Fruit fly (Drosophila melanogaster) whole organism, embryonic: ENCODE data around the gene sxe2.
A peak's percentile ranks its signal among the peaks of the same experiment; 100 is the strongest.

Source experiments
- ATbp ChIP-seq: fragments of 200-800 bp; sonication (Bioruptor generic); optimal IDR thresholded peaks from 2 replicates; lab custom pipeline; 2017; ENCODE audit warnings: missing biosample characterization, mild to moderate bottlenecking, missing genetic modification characterization, missing genetic modification reagents
- Abd-B ChIP-seq: fragments of 200-800 bp; sonication (Bioruptor generic); optimal IDR thresholded peaks from 2 replicates; lab custom pipeline; 2018; ENCODE audit warnings: missing biosample characterization, mild to moderate bottlenecking, missing genetic modification characterization, moderate library complexity
- CG1024 ChIP-seq: fragments of 200-800 bp; sonication (Bioruptor generic); IDR thresholded peaks from 2 replicates; pipeline ENCODE4 v1.3.6; 2022; ENCODE audit warnings: missing biosample characterization, missing genetic modification characterization
- CG12659 ChIP-seq: fragments of 200-800 bp; sonication (Bioruptor generic); optimal IDR thresholded peaks from 3 replicates; lab custom pipeline; 2017; ENCODE audit warnings: mild to moderate bottlenecking, missing biosample characterization, missing genetic modification reagents, missing genetic modification characterization
- CG14014 ChIP-seq: fragments of 200-800 bp; sonication (Bioruptor generic); IDR thresholded peaks from 2 replicates; pipeline ENCODE4 v1.3.6; 2022; ENCODE audit warnings: missing biosample characterization, missing genetic modification characterization
- CG15479 ChIP-seq: fragments of 200-800 bp; sonication (Bioruptor generic); optimal IDR thresholded peaks from 3 replicates; lab custom pipeline; 2019; ENCODE audit warnings: missing biosample characterization, mild to moderate bottlenecking, missing genetic modification characterization, moderate library complexity
- CG17385 ChIP-seq: fragments of 200-800 bp; sonication (Bioruptor generic); optimal IDR thresholded peaks from 3 replicates; lab custom pipeline; 2018; ENCODE audit warnings: missing biosample characterization, mild to moderate bottlenecking, missing genetic modification characterization
- CG2116 ChIP-seq: fragments of 200-800 bp; sonication (Bioruptor generic); optimal IDR thresholded peaks from 3 replicates; lab custom pipeline; 2018; ENCODE audit warnings: missing biosample characterization, mild to moderate bottlenecking, missing genetic modification characterization
- CG30020 ChIP-seq: fragments of 200-800 bp; optimal IDR thresholded peaks from 2 replicates; lab custom pipeline; 2019; ENCODE audit warnings: missing biosample characterization, mild to moderate bottlenecking, missing genetic modification characterization, moderate library complexity
- CG30431 ChIP-seq: fragments of 200-800 bp; sonication (Bioruptor generic); optimal IDR thresholded peaks from 2 replicates; lab custom pipeline; 2017; ENCODE audit warnings: missing biosample characterization, missing genetic modification characterization
- CG31224 ChIP-seq: fragments of 200-800 bp; sonication (Bioruptor generic); IDR thresholded peaks from 2 replicates; pipeline ENCODE4 v1.3.6; 2022; ENCODE audit warnings: missing biosample characterization, missing genetic modification characterization
- CG31365 ChIP-seq: fragments of 200-800 bp; sonication (Bioruptor generic); optimal IDR thresholded peaks from 2 replicates; lab custom pipeline; 2018; ENCODE audit warnings: missing biosample characterization, mild to moderate bottlenecking, missing genetic modification characterization
- CG4617 ChIP-seq: fragments of 200-800 bp; sonication (Bioruptor generic); optimal IDR thresholded peaks from 3 replicates; lab custom pipeline; 2016; ENCODE audit warnings: missing biosample characterization, missing genetic modification characterization, borderline replicate concordance
- CG6254 ChIP-seq: fragments of 200-800 bp; sonication (Bioruptor generic); optimal IDR thresholded peaks from 3 replicates; lab custom pipeline; 2017; ENCODE audit warnings: mild to moderate bottlenecking, missing biosample characterization, missing genetic modification reagents, missing genetic modification characterization
- CG6683 ChIP-seq: fragments of 200-800 bp; sonication (Bioruptor generic); optimal IDR thresholded peaks from 2 replicates; lab custom pipeline; 2017; ENCODE audit warnings: missing biosample characterization, mild to moderate bottlenecking, missing genetic modification characterization, missing genetic modification reagents
- CG7839 ChIP-seq: fragments of 200-800 bp; sonication (Bioruptor generic); optimal IDR thresholded peaks from 3 replicates; lab custom pipeline; 2018; ENCODE audit warnings: missing biosample characterization, mild to moderate bottlenecking, missing genetic modification characterization, moderate library complexity
- CG8388 ChIP-seq: fragments of 200-800 bp; sonication (Bioruptor generic); optimal IDR thresholded peaks from 2 replicates; lab custom pipeline; 2019; ENCODE audit warnings: missing biosample characterization, mild to moderate bottlenecking, missing genetic modification characterization, moderate library complexity
- CG8944 ChIP-seq: fragments of 200-800 bp; sonication (Bioruptor generic); optimal IDR thresholded peaks from 3 replicates; lab custom pipeline; 2016; ENCODE audit warnings: missing biosample characterization, missing genetic modification characterization
- CG9817 ChIP-seq: fragments of 200-800 bp; sonication (Bioruptor generic); optimal IDR thresholded peaks from 2 replicates; lab custom pipeline; 2018; ENCODE audit warnings: missing biosample characterization, mild to moderate bottlenecking, missing genetic modification characterization, moderate library complexity
- CG9932 ChIP-seq: fragments of 200-800 bp; sonication (Bioruptor generic); IDR thresholded peaks from 2 replicates; pipeline ENCODE4 v1.3.6; 2022; ENCODE audit warnings: missing biosample characterization, missing genetic modification characterization
- CrebB ChIP-seq: fragments of 200-800 bp; sonication (Bioruptor generic); optimal IDR thresholded peaks from 3 replicates; lab custom pipeline; 2018; ENCODE audit warnings: missing biosample characterization, mild to moderate bottlenecking, missing genetic modification characterization
- Gsc ChIP-seq: fragments of 200-800 bp; sonication (Bioruptor generic); IDR thresholded peaks from 2 replicates; pipeline ENCODE4 v1.3.6; 2022; ENCODE audit warnings: missing biosample characterization, missing genetic modification characterization
- HLH3B ChIP-seq: fragments of 200-800 bp; sonication (Bioruptor generic); IDR thresholded peaks from 2 replicates; pipeline ENCODE4 v1.3.6; 2022; ENCODE audit warnings: missing biosample characterization, missing genetic modification characterization
- HLHmδ ChIP-seq: fragments of 200-800 bp; sonication (Bioruptor generic); optimal IDR thresholded peaks from 2 replicates; lab custom pipeline; 2018; ENCODE audit warnings: missing biosample characterization, mild to moderate bottlenecking, missing genetic modification characterization, moderate library complexity
- Max ChIP-seq: fragments of 200-800 bp; sonication (Bioruptor generic); optimal IDR thresholded peaks from 2 replicates; lab custom pipeline; 2016; ENCODE audit warnings: missing biosample characterization, mild to moderate bottlenecking, missing genetic modification characterization
- Meics ChIP-seq: fragments of 200-800 bp; sonication (Bioruptor generic); optimal IDR thresholded peaks from 2 replicates; lab custom pipeline; 2017; ENCODE audit warnings: missing biosample characterization, mild to moderate bottlenecking, missing genetic modification characterization
- Mes4 ChIP-seq: fragments of 200-800 bp; sonication (Bioruptor generic); optimal IDR thresholded peaks from 2 replicates; lab custom pipeline; 2016; ENCODE audit warnings: missing biosample characterization, missing genetic modification characterization
- NC2α ChIP-seq: fragments of 200-800 bp; sonication (Bioruptor generic); optimal IDR thresholded peaks from 2 replicates; lab custom pipeline; 2016; ENCODE audit warnings: missing biosample characterization, missing genetic modification characterization
- NfI ChIP-seq: fragments of 200-800 bp; sonication (Bioruptor generic); optimal IDR thresholded peaks from 3 replicates; lab custom pipeline; 2018; ENCODE audit warnings: missing biosample characterization, mild to moderate bottlenecking, missing genetic modification characterization, moderate library complexity
- Six4 ChIP-seq: fragments of 200-800 bp; sonication (Bioruptor generic); optimal IDR thresholded peaks from 2 replicates; lab custom pipeline; 2016; ENCODE audit warnings: missing biosample characterization, missing genetic modification characterization
- Vsx1 ChIP-seq: fragments of 200-800 bp; sonication (Bioruptor generic); optimal IDR thresholded peaks from 2 replicates; lab custom pipeline; 2017; ENCODE audit warnings: missing biosample characterization, mild to moderate bottlenecking, missing genetic modification characterization, missing genetic modification reagents
- YL-1 ChIP-seq: fragments of 200-800 bp; sonication (Bioruptor generic); optimal IDR thresholded peaks from 3 replicates; lab custom pipeline; 2017; ENCODE audit warnings: missing biosample characterization, mild to moderate bottlenecking, missing genetic modification characterization
- ase ChIP-seq: fragments of 200-800 bp; sonication (Bioruptor generic); IDR thresholded peaks from 3 replicates; pipeline ENCODE4 v1.3.6; 2022; ENCODE audit warnings: missing biosample characterization, missing genetic modification characterization
- bab2 ChIP-seq: fragments of 200-800 bp; sonication (Bioruptor generic); optimal IDR thresholded peaks from 2 replicates; lab custom pipeline; 2016; ENCODE audit warnings: missing biosample characterization, missing genetic modification characterization
- br ChIP-seq: fragments of >200 bp; optimal IDR thresholded peaks from 2 replicates; lab custom pipeline; 2017
- bsh ChIP-seq, 2 experiments: fragments of 200-800 bp; sonication (Bioruptor generic); optimal IDR thresholded peaks; 2 replicates each; lab custom pipeline; 2017 to 2018; ENCODE audit warnings: mild to moderate bottlenecking in 2 of 2, missing biosample characterization in 2 of 2, missing genetic modification characterization in 2 of 2, moderate library complexity in 1 of 2
- chif ChIP-seq, 2 experiments: fragments of 200-800 bp; sonication (Bioruptor generic); optimal IDR thresholded peaks; 3 replicates each; lab custom pipeline; 2016; ENCODE audit warnings: missing biosample characterization in 2 of 2, missing genetic modification characterization in 2 of 2
- cwo ChIP-seq: fragments of 200-800 bp; sonication (Bioruptor generic); optimal IDR thresholded peaks from 3 replicates; lab custom pipeline; 2017; ENCODE audit warnings: missing biosample characterization, missing genetic modification characterization, mild to moderate bottlenecking, moderate library complexity, missing genetic modification reagents
- dpn ChIP-seq, 2 experiments: fragments of 200-800 bp; sonication (Bioruptor generic); optimal IDR thresholded peaks; 3 replicates each; lab custom pipeline; 2016; ENCODE audit warnings: missing biosample characterization in 2 of 2, missing genetic modification characterization in 2 of 2
- fd96Cb ChIP-seq: fragments of 200-800 bp; sonication (Bioruptor generic); optimal IDR thresholded peaks from 2 replicates; lab custom pipeline; 2018; ENCODE audit warnings: missing biosample characterization, mild to moderate bottlenecking, missing genetic modification characterization, moderate library complexity
- gem ChIP-seq: fragments of 200-800 bp; sonication (Bioruptor generic); optimal IDR thresholded peaks from 2 replicates; lab custom pipeline; 2019; ENCODE audit warnings: missing biosample characterization, mild to moderate bottlenecking, missing genetic modification characterization, moderate library complexity
- gsb-n ChIP-seq: fragments of 200-800 bp; sonication (Bioruptor generic); optimal IDR thresholded peaks from 3 replicates; lab custom pipeline; 2018; ENCODE audit warnings: missing biosample characterization, mild to moderate bottlenecking, missing genetic modification characterization
- jumu ChIP-seq: fragments of 200-800 bp; sonication (Bioruptor generic); optimal IDR thresholded peaks from 3 replicates; lab custom pipeline; 2016; ENCODE audit warnings: missing biosample characterization, missing genetic modification characterization
- lab ChIP-seq: fragments of 200-800 bp; sonication (Bioruptor generic); optimal IDR thresholded peaks from 3 replicates; lab custom pipeline; 2017; ENCODE audit warnings: missing biosample characterization, missing genetic modification characterization, mild to moderate bottlenecking, moderate library complexity, missing genetic modification reagents
- mam ChIP-seq: fragments of 200-800 bp; sonication (Bioruptor generic); optimal IDR thresholded peaks from 3 replicates; lab custom pipeline; 2016; ENCODE audit warnings: missing biosample characterization, missing genetic modification characterization
- pfk ChIP-seq: fragments of 200-800 bp; sonication (Bioruptor generic); optimal IDR thresholded peaks from 2 replicates; lab custom pipeline; 2018; ENCODE audit warnings: missing biosample characterization, mild to moderate bottlenecking, missing genetic modification characterization, moderate library complexity
- tll ChIP-seq, 2 experiments: fragments of 200-800 bp in 1 of 2; fragments of >200 bp in 1 of 2; sonication (Bioruptor generic) in 1 of 2; optimal IDR thresholded peaks; 2 replicates each; lab custom pipeline; 2017 to 2019; ENCODE audit warnings: missing biosample characterization in 2 of 2, missing genetic modification characterization in 2 of 2, mild to moderate bottlenecking in 1 of 2, moderate library complexity in 1 of 2
- wdn ChIP-seq: fragments of 200-800 bp; sonication (Bioruptor generic); IDR thresholded peaks from 2 replicates; pipeline ENCODE4 v1.3.6; 2022; ENCODE audit warnings: missing biosample characterization, missing genetic modification characterization

sxe2 gene

dm6 chr3R:16094011-16094729 is 10.5 kb downstream of the sxe2 start (continued):
- TF ChIP-seq CG9817 (tag; lab: Kevin White, UChicago) (peak; percentile 14), CG31224 (GFP tag; lab: Robert Waterston, UW) (no peak), gem (tag; lab: Kevin White, UChicago) (peak; percentile 92), CG17385 (peak; percentile 74), lab (GFP tag; lab: Kevin White, UChicago) (peak; percentile 43), dpn (GFP tag; optimal IDR thresholded peaks at IDR 0.05; lab: Kevin White, UChicago) (peak in 1 of 2 experiments; percentile 69), bsh (GFP tag; optimal IDR thresholded peaks at IDR 0.05; lab: Kevin White, UChicago) (peak; percentile 85 to 86), br (no peak), CG2116 (GFP tag; lab: Kevin White, UChicago) (peak; percentile 38), Meics (peak; percentile 51), CrebB (tag; lab: Kevin White, UChicago) (no peak), Mes4 (peak; percentile 8), ATbp (GFP tag; lab: Kevin White, UChicago) (peak; percentile 85), CG14014 (GFP tag; lab: Robert Waterston, UW) (no peak), jumu (no peak), NfI (GFP tag; lab: Kevin White, UChicago) (peak; percentile 46), pfk (GFP tag; lab: Kevin White, UChicago) (no peak), CG31365 (no peak), mam (peak; percentile 25), ase (GFP tag; lab: Robert Waterston, UW) (no peak; the same call in 2 of the 3 replicates), CG8388 (GFP tag; lab: Kevin White, UChicago) (peak; percentile 86), CG8944 (peak; percentile 27), Abd-B (peak; percentile 78), tll (GFP tag; optimal IDR thresholded peaks at IDR 0.05; lab: Kevin White, UChicago) (no peak), CG7839 (peak; percentile 85), Six4 (GFP tag; lab: Kevin White, UChicago) (peak; percentile 76), Max (GFP tag; lab: Kevin White, UChicago) (peak; percentile 54), CG15479 (GFP tag; lab: Kevin White, UChicago) (no peak), wdn (GFP tag; lab: Robert Waterston, UW) (no peak), CG9932 (0 out of 2 replicates have a peak, but pooled peaks have one; percentile 19), gsb-n (tag; lab: Kevin White, UChicago) (peak; percentile 75), cwo (GFP tag; lab: Kevin White, UChicago) (peak; percentile 61), chif (GFP tag; optimal IDR thresholded peaks at IDR 0.05; lab: Kevin White, UChicago) (peak in 1 of 2 experiments; percentile 52), HLHmδ (peak; percentile 30), Vsx1 (peak; percentile 75), CG6683 (GFP tag; lab: Kevin White, UChicago) (peak; percentile 59), CG30431 (GFP tag; lab: Kevin White, UChicago) (peak; percentile 55), Gsc (0 out of 2 replicates have a peak, but pooled peaks have one; percentile 9), CG12659 (peak; percentile 81), CG1024 (no peak), CG4617 (peak; percentile 41), bab2 (peak; percentile 35), fd96Cb (tag; lab: Kevin White, UChicago) (peak; percentile 86), CG6254 (GFP tag; lab: Kevin White, UChicago) (peak; percentile 81), HLH3B (peak; percentile 7; the same call in 1 of the 2 replicates), YL-1 (GFP tag; lab: Kevin White, UChicago) (peak; percentile 48), NC2α (no peak), CG30020 (tag; lab: Kevin White, UChicago) (no peak)
